Fruit fly (Drosophila melanogaster): ENCODE measurements around the gene CG4998.
A peak's percentile ranks its signal among the peaks of the same experiment; 100 is the strongest.

The CG4998 gene

DNA sequence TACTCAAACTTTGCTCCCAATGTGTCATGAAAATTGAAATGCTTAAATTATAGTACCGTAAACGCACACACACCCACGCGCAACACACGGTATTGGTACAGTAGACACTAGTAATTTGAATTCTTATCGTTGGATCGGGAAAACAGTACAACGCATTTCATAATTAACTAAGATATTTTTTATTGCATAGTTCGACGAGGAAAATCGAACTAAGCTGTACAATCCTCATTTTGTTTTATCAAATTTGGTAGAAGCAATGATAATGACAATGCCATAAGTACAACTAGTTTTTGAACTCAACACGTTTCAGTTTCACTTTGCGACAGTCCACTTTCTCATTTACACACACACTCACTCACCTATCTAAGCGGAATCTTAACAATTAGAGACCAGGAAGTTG lies 42.0 kb downstream of the CG4998 start (continued):
- peak; percentile 45 for TF ChIP-seq CG10274 (GFP tag; optimal IDR thresholded peaks at IDR 0.05)
- TF ChIP-seq MTF-1 (GFP tag; optimal IDR thresholded peaks at IDR 0.05; ENCODE audit: borderline replicate concordance): peak; percentile 41
- peak; percentile 44 for TF ChIP-seq Spps (tag; optimal IDR thresholded peaks at IDR 0.05)
- peak; percentile 50; the same call in 1 of the 2 replicates for TF ChIP-seq CG3847 (GFP tag; IDR thresholded peaks at IDR 0.05)
- peak; percentile 65; the same call in 1 of the 2 replicates for TF ChIP-seq vvl (GFP tag; IDR thresholded peaks at IDR 0.05)
- TF ChIP-seq CG1603 (tag; optimal IDR thresholded peaks at IDR 0.05): peak; percentile 78
- TF ChIP-seq Nf-YC (tag; optimal IDR thresholded peaks at IDR 0.05): peak; percentile 73
- TF ChIP-seq Dp (GFP tag; optimal IDR thresholded peaks at IDR 0.05): no peak
- TF ChIP-seq Atf3 (GFP tag; optimal IDR thresholded peaks at IDR 0.05): peak; percentile 41
- no peak for TF ChIP-seq gcm2 (GFP tag; optimal IDR thresholded peaks at IDR 0.05)
- peak; percentile 58 for TF ChIP-seq HLH54F (GFP tag; optimal IDR thresholded peaks at IDR 0.05)
- TF ChIP-seq CG9215 (GFP tag; IDR thresholded peaks at IDR 0.05): no peak; the same call in 1 of the 2 replicates
- TF ChIP-seq CG4730 (GFP tag; IDR thresholded peaks at IDR 0.05): peak; percentile 34; the same call in 1 of the 2 replicates
- TF ChIP-seq D (optimal IDR thresholded peaks at IDR 0.05): no peak
- TF ChIP-seq D (GFP tag; optimal IDR thresholded peaks at IDR 0.05): peak; percentile 58
- TF ChIP-seq sc (optimal IDR thresholded peaks at IDR 0.05): no peak
- TF ChIP-seq sc (GFP tag; optimal IDR thresholded peaks at IDR 0.05): no peak
- no peak for TF ChIP-seq Deaf1 (tag; optimal IDR thresholded peaks at IDR 0.05)
- no peak for TF ChIP-seq H2.0 (GFP tag; IDR thresholded peaks at IDR 0.05)
- peak; percentile 10 for TF ChIP-seq CG12744 (GFP tag; optimal IDR thresholded peaks at IDR 0.05)
- no peak for TF ChIP-seq mirr (GFP tag; optimal IDR thresholded peaks at IDR 0.05)
- 0 out of 3 replicates have a peak, but pooled peaks have one; percentile 51 for TF ChIP-seq Dbx (GFP tag; IDR thresholded peaks at IDR 0.05)
- TF ChIP-seq Bteb2 (GFP tag; optimal IDR thresholded peaks at IDR 0.05): peak; percentile 43
- 0 out of 2 replicates have a peak, but pooled peaks have one; percentile 21 for TF ChIP-seq peb (GFP tag; IDR thresholded peaks at IDR 0.05)
- TF ChIP-seq jing (GFP tag; optimal IDR thresholded peaks at IDR 0.05): no peak
- TF ChIP-seq CG12942 (GFP tag; optimal IDR thresholded peaks at IDR 0.05): peak; percentile 42
- peak; percentile 38; the same call in 1 of the 3 replicates for TF ChIP-seq croc (GFP tag; conservative IDR thresholded peaks at IDR 0.05)
- TF ChIP-seq Blimp-1 (GFP tag; optimal IDR thresholded peaks at IDR 0.05): peak; percentile 73
- TF ChIP-seq Ptx1 (GFP tag; IDR thresholded peaks at IDR 0.05): peak; percentile 63
- TF ChIP-seq shn (GFP tag; optimal IDR thresholded peaks at IDR 0.05): peak; percentile 42
- TF ChIP-seq CG17912 (GFP tag; optimal IDR thresholded peaks at IDR 0.05): no peak
- TF ChIP-seq CG4820 (GFP tag; optimal IDR thresholded peaks at IDR 0.05): peak; percentile 27
- TF ChIP-seq Dip3 (GFP tag; optimal IDR thresholded peaks at IDR 0.05): peak; percentile 45
- TF ChIP-seq CG18476 (GFP tag; optimal IDR thresholded peaks at IDR 0.05): peak; percentile 1
- no peak for TF ChIP-seq sqz (GFP tag; optimal IDR thresholded peaks at IDR 0.05)
- TF ChIP-seq Doc2 (GFP tag; IDR thresholded peaks at IDR 0.05): no peak
- TF ChIP-seq CG3065 (GFP tag; optimal IDR thresholded peaks at IDR 0.05): no peak
- TF ChIP-seq CG42726 (GFP tag; IDR thresholded peaks at IDR 0.05; ENCODE audit: partially characterized antibody): no peak
- no peak for TF ChIP-seq CG6272 (GFP tag; IDR thresholded peaks at IDR 0.05)
- peak; percentile 42 for TF ChIP-seq CG14710 (tag; optimal IDR thresholded peaks at IDR 0.05)
- no peak for TF ChIP-seq B-H1 (GFP tag; IDR thresholded peaks at IDR 0.05)
- TF ChIP-seq C15 (GFP tag; IDR thresholded peaks at IDR 0.05): no peak
- TF ChIP-seq sna (GFP tag; IDR thresholded peaks at IDR 0.05; ENCODE audit: partially characterized antibody): no peak
- peak; percentile 50 for TF ChIP-seq CHES-1-like (GFP tag; optimal IDR thresholded peaks at IDR 0.05)
- peak; percentile 14; the same call in 1 of the 2 replicates for TF ChIP-seq chm (GFP tag; IDR thresholded peaks at IDR 0.05)
- no peak for TF ChIP-seq gt (GFP tag; IDR thresholded peaks at IDR 0.05)
- no peak for TF ChIP-seq H15 (GFP tag; IDR thresholded peaks at IDR 0.05)
- TF ChIP-seq CG16815 (GFP tag; optimal IDR thresholded peaks at IDR 0.05): peak; percentile 63
- peak; percentile 75 for TF ChIP-seq slbo (GFP tag; IDR thresholded peaks at IDR 0.05)
- TF ChIP-seq knrl (GFP tag; IDR thresholded peaks at IDR 0.05; ENCODE audit: partially characterized antibody): no peak
- peak; percentile 52 for TF ChIP-seq CG4424 (GFP tag; optimal IDR thresholded peaks at IDR 0.05)
- peak; percentile 74 for TF ChIP-seq CG10543 (GFP tag; optimal IDR thresholded peaks at IDR 0.05)
